Fruit fly (Drosophila melanogaster) whole organism, embryonic: ENCODE data around the gene Schip1.

ENCODE experiments used
- ATbp ChIP-seq: fragments of 200-800 bp; sonication (Bioruptor generic); optimal IDR thresholded peaks from 2 replicates; lab custom pipeline; 2017; ENCODE audit warnings: missing biosample characterization, mild to moderate bottlenecking, missing genetic modification characterization, missing genetic modification reagents
- Ada2b ChIP-seq: fragments of 200-800 bp; sonication (Bioruptor generic); IDR thresholded peaks from 2 replicates; pipeline ENCODE4 v1.3.6; 2022; ENCODE audit warnings: missing biosample characterization, missing genetic modification characterization
- B-H1 ChIP-seq: fragments of 200-800 bp; sonication (Bioruptor generic); IDR thresholded peaks from 3 replicates; pipeline ENCODE4 v1.3.6; 2022; ENCODE audit warnings: missing biosample characterization, missing genetic modification characterization
- Bgb ChIP-seq: fragments of 200-800 bp; sonication (Bioruptor generic); IDR thresholded peaks from 2 replicates; pipeline ENCODE4 v1.3.6; 2022; ENCODE audit warnings: missing biosample characterization, missing genetic modification characterization; ENCODE audit not compliant: partially characterized antibody
- CG10209 ChIP-seq: fragments of 200-800 bp; sonication (Bioruptor generic); optimal IDR thresholded peaks from 3 replicates; lab custom pipeline; 2017; ENCODE audit warnings: missing biosample characterization, mild to moderate bottlenecking, missing genetic modification characterization, missing genetic modification reagents
- CG11560 ChIP-seq: fragments of 200-800 bp; sonication (Bioruptor generic); IDR thresholded peaks from 3 replicates; pipeline ENCODE4 v1.3.6; 2022; ENCODE audit warnings: missing biosample characterization, missing genetic modification characterization
- CG11695 ChIP-seq: fragments of 200-800 bp; sonication (Bioruptor generic); IDR thresholded peaks from 3 replicates; pipeline ENCODE4 v1.3.6; 2022; ENCODE audit warnings: missing biosample characterization, missing genetic modification characterization
- CG12744 ChIP-seq: fragments of 200-800 bp; sonication (Bioruptor generic); optimal IDR thresholded peaks from 2 replicates; lab custom pipeline; 2016; ENCODE audit warnings: missing biosample characterization, missing genetic modification characterization
- CG2678 ChIP-seq: fragments of 200-800 bp; sonication (Bioruptor generic); optimal IDR thresholded peaks from 3 replicates; lab custom pipeline; 2019; ENCODE audit warnings: missing biosample characterization, mild to moderate bottlenecking, missing genetic modification characterization, moderate library complexity
- CG2712 ChIP-seq: fragments of 200-800 bp; optimal IDR thresholded peaks from 3 replicates; lab custom pipeline; 2019; ENCODE audit warnings: missing biosample characterization, mild to moderate bottlenecking, missing genetic modification characterization, moderate library complexity
- CG3995 ChIP-seq: fragments of 200-800 bp; sonication (Bioruptor generic); optimal IDR thresholded peaks from 3 replicates; lab custom pipeline; 2016; ENCODE audit warnings: missing biosample characterization, missing genetic modification characterization
- CG4404 ChIP-seq: fragments of 200-800 bp; sonication (Bioruptor generic); IDR thresholded peaks from 2 replicates; pipeline ENCODE4 v1.3.6; 2022; ENCODE audit warnings: missing biosample characterization, missing genetic modification characterization
- CG4424 ChIP-seq: fragments of 200-800 bp; sonication (Bioruptor generic); optimal IDR thresholded peaks from 3 replicates; lab custom pipeline; 2016; ENCODE audit warnings: missing biosample characterization, missing genetic modification characterization
- CG7271 ChIP-seq: fragments of 200-800 bp; sonication (Bioruptor generic); optimal IDR thresholded peaks from 2 replicates; lab custom pipeline; 2018; ENCODE audit warnings: missing biosample characterization, mild to moderate bottlenecking, missing genetic modification characterization, moderate library complexity
- CG7556 ChIP-seq: fragments of 200-800 bp; sonication (Bioruptor generic); optimal IDR thresholded peaks from 2 replicates; lab custom pipeline; 2017; ENCODE audit warnings: missing biosample characterization, mild to moderate bottlenecking, missing genetic modification characterization
- CG7839 ChIP-seq: fragments of 200-800 bp; sonication (Bioruptor generic); optimal IDR thresholded peaks from 3 replicates; lab custom pipeline; 2018; ENCODE audit warnings: missing biosample characterization, mild to moderate bottlenecking, missing genetic modification characterization, moderate library complexity
- CrebB ChIP-seq: fragments of 200-800 bp; sonication (Bioruptor generic); optimal IDR thresholded peaks from 3 replicates; lab custom pipeline; 2018; ENCODE audit warnings: missing biosample characterization, mild to moderate bottlenecking, missing genetic modification characterization
- Doc3 ChIP-seq: fragments of 200-800 bp; sonication (Bioruptor generic); IDR thresholded peaks from 3 replicates; pipeline ENCODE4 v1.3.6; 2022; ENCODE audit warnings: missing biosample characterization, missing genetic modification characterization; ENCODE audit not compliant: partially characterized antibody
- Drgx ChIP-seq: fragments of 200-800 bp; sonication (Bioruptor generic); IDR thresholded peaks from 2 replicates; pipeline ENCODE4 v1.3.6; 2022; ENCODE audit warnings: missing biosample characterization, missing genetic modification characterization
- Eip74EF ChIP-seq, 2 experiments: fragments of 200-800 bp in 1 of 2; fragments of >200 bp in 1 of 2; sonication (Bioruptor generic) in 1 of 2; optimal IDR thresholded peaks; 2 replicates each; lab custom pipeline; 2017 to 2019; ENCODE audit warnings: missing biosample characterization in 2 of 2, missing genetic modification characterization in 2 of 2, mild to moderate bottlenecking in 1 of 2, moderate library complexity in 1 of 2
- H15 ChIP-seq: fragments of 200-800 bp; sonication (Bioruptor generic); IDR thresholded peaks from 3 replicates; pipeline ENCODE4 v1.3.6; 2022; ENCODE audit warnings: missing biosample characterization, missing genetic modification characterization
- HLH3B ChIP-seq: fragments of 200-800 bp; sonication (Bioruptor generic); IDR thresholded peaks from 2 replicates; pipeline ENCODE4 v1.3.6; 2022; ENCODE audit warnings: missing biosample characterization, missing genetic modification characterization
- Hr51 ChIP-seq, 2 experiments: fragments of 200-800 bp; sonication (Bioruptor generic); optimal IDR thresholded peaks; 2 replicates in 1 of 2; 3 replicates in 1 of 2; lab custom pipeline; 2016 to 2018; ENCODE audit warnings: missing biosample characterization in 2 of 2, missing genetic modification characterization in 2 of 2, mild to moderate bottlenecking in 1 of 2, moderate library complexity in 1 of 2
- Lim3 ChIP-seq: fragments of 200-800 bp; sonication (Bioruptor generic); IDR thresholded peaks from 2 replicates; pipeline ENCODE4 v1.3.6; 2022; ENCODE audit warnings: missing biosample characterization, missing genetic modification characterization
- Ssrp ChIP-seq: fragments of 200-800 bp; sonication (Bioruptor generic); optimal IDR thresholded peaks from 2 replicates; lab custom pipeline; 2018; ENCODE audit warnings: missing biosample characterization, mild to moderate bottlenecking, missing genetic modification characterization, moderate library complexity
- Xbp1 ChIP-seq: fragments of 200-800 bp; sonication (Bioruptor generic); optimal IDR thresholded peaks from 3 replicates; lab custom pipeline; 2016; ENCODE audit warnings: missing biosample characterization, mild to moderate bottlenecking, missing genetic modification characterization
- bsh ChIP-seq, 2 experiments: fragments of 200-800 bp; sonication (Bioruptor generic); optimal IDR thresholded peaks; 2 replicates each; lab custom pipeline; 2017 to 2018; ENCODE audit warnings: mild to moderate bottlenecking in 2 of 2, missing biosample characterization in 2 of 2, missing genetic modification characterization in 2 of 2, moderate library complexity in 1 of 2
- chn ChIP-seq: fragments of 200-800 bp; sonication (Bioruptor generic); optimal IDR thresholded peaks from 2 replicates; lab custom pipeline; 2016; ENCODE audit warnings: missing biosample characterization, missing genetic modification characterization
- disco-r ChIP-seq: fragments of 200-800 bp; sonication (Bioruptor generic); optimal IDR thresholded peaks from 2 replicates; lab custom pipeline; 2016; ENCODE audit warnings: missing biosample characterization, missing genetic modification characterization
- dpn ChIP-seq, 2 experiments: fragments of 200-800 bp; sonication (Bioruptor generic); optimal IDR thresholded peaks; 3 replicates each; lab custom pipeline; 2016; ENCODE audit warnings: missing biosample characterization in 2 of 2, missing genetic modification characterization in 2 of 2
- en ChIP-seq: fragments of 200-800 bp; sonication (Bioruptor generic); optimal IDR thresholded peaks from 2 replicates; lab custom pipeline; 2016; ENCODE audit warnings: missing biosample characterization, missing genetic modification characterization
- ewg ChIP-seq: fragments of 200-800 bp; sonication (Bioruptor generic); optimal IDR thresholded peaks from 3 replicates; lab custom pipeline; 2017; ENCODE audit warnings: mild to moderate bottlenecking, missing biosample characterization, missing genetic modification reagents, missing genetic modification characterization
- fru ChIP-seq: fragments of >200 bp; optimal IDR thresholded peaks from 2 replicates; lab custom pipeline; 2017
- gro ChIP-seq: fragments of 200-800 bp; sonication (Bioruptor generic); optimal IDR thresholded peaks from 2 replicates; lab custom pipeline; 2016; ENCODE audit warnings: missing biosample characterization, missing genetic modification characterization
- gsb ChIP-seq: fragments of 200-800 bp; sonication (Bioruptor generic); IDR thresholded peaks from 2 replicates; pipeline ENCODE4 v1.3.6; 2022; ENCODE audit warnings: missing biosample characterization, missing genetic modification characterization
- gsb-n ChIP-seq: fragments of 200-800 bp; sonication (Bioruptor generic); optimal IDR thresholded peaks from 3 replicates; lab custom pipeline; 2018; ENCODE audit warnings: missing biosample characterization, mild to moderate bottlenecking, missing genetic modification characterization
- insv ChIP-seq, 2 experiments: fragments of 200-800 bp; sonication (Bioruptor generic); optimal IDR thresholded peaks; 3 replicates each; lab custom pipeline; 2016 to 2018; ENCODE audit warnings: missing biosample characterization in 2 of 2, missing genetic modification characterization in 2 of 2
- lab ChIP-seq: fragments of 200-800 bp; sonication (Bioruptor generic); optimal IDR thresholded peaks from 3 replicates; lab custom pipeline; 2017; ENCODE audit warnings: missing biosample characterization, missing genetic modification characterization, mild to moderate bottlenecking, moderate library complexity, missing genetic modification reagents
- lola ChIP-seq, 3 experiments: fragments of >200 bp in 2 of 3; fragments of 200-800 bp in 1 of 3; sonication (Bioruptor generic) in 1 of 3; optimal IDR thresholded peaks; 2 replicates each; lab custom pipeline; 2017 to 2019; ENCODE audit warnings: missing biosample characterization in 3 of 3, missing genetic modification characterization in 3 of 3, mild to moderate bottlenecking in 1 of 3, moderate library complexity in 1 of 3
- phol ChIP-seq: fragments of 200-800 bp; sonication (Bioruptor generic); optimal IDR thresholded peaks from 3 replicates; lab custom pipeline; 2018; ENCODE audit warnings: missing biosample characterization, mild to moderate bottlenecking, missing genetic modification characterization, moderate library complexity
- pros ChIP-seq: fragments of 200-800 bp; sonication (Bioruptor generic); optimal IDR thresholded peaks from 3 replicates; lab custom pipeline; 2019; ENCODE audit warnings: missing biosample characterization, mild to moderate bottlenecking, missing genetic modification characterization, moderate library complexity
- rib ChIP-seq: fragments of 200-800 bp; sonication (Bioruptor generic); IDR thresholded peaks from 2 replicates; pipeline ENCODE4 v1.3.6; 2022; ENCODE audit warnings: missing biosample characterization, missing genetic modification characterization
- row ChIP-seq: fragments of 200-800 bp; sonication (Bioruptor generic); IDR thresholded peaks from 3 replicates; pipeline ENCODE4 v1.3.6; 2022; ENCODE audit warnings: missing biosample characterization, missing genetic modification characterization
- schlank ChIP-seq: fragments of 200-800 bp; sonication (Bioruptor generic); optimal IDR thresholded peaks from 2 replicates; lab custom pipeline; 2018; ENCODE audit warnings: missing biosample characterization, mild to moderate bottlenecking, missing genetic modification characterization
- stwl ChIP-seq: fragments of 200-800 bp; sonication (Bioruptor generic); optimal IDR thresholded peaks from 3 replicates; lab custom pipeline; 2018; ENCODE audit warnings: missing biosample characterization, mild to moderate bottlenecking, missing genetic modification characterization, moderate library complexity
- sug ChIP-seq: fragments of 200-800 bp; optimal IDR thresholded peaks from 2 replicates; lab custom pipeline; 2019; ENCODE audit warnings: missing biosample characterization, mild to moderate bottlenecking, missing genetic modification characterization, moderate library complexity
- tx ChIP-seq: fragments of 200-800 bp; sonication (Bioruptor generic); optimal IDR thresholded peaks from 2 replicates; lab custom pipeline; 2016; ENCODE audit warnings: missing biosample characterization, missing genetic modification characterization
- vvl ChIP-seq: fragments of 200-800 bp; sonication (Bioruptor generic); IDR thresholded peaks from 2 replicates; pipeline ENCODE4 v1.3.6; 2022; ENCODE audit warnings: missing biosample characterization, missing genetic modification characterization

The Schip1 gene

dm6 chr2L:10375464-10376236 is 44.7 kb upstream of the Schip1 start, which contains the start of the genes CG33303 and dpr19 (continued):
- TF ChIP-seq disco-r (GFP tag; lab: Kevin White, UChicago) (no peak), CG2712 (peak; percentile 92), rib (no peak), phol (tag; lab: Kevin White, UChicago) (peak; percentile 90), HLH3B (GFP tag; lab: Robert Waterston, UW) (peak; percentile 38; the same call in 1 of the 2 replicates), CG10209 (GFP tag; lab: Kevin White, UChicago) (peak; percentile 66), dpn (GFP tag; optimal IDR thresholded peaks at IDR 0.05; lab: Kevin White, UChicago) (peak in 1 of 2 experiments; percentile 50), CG11560 (tag; lab: Robert Waterston, UW) (no peak), ewg (peak; percentile 31), sug (tag; lab: Kevin White, UChicago) (peak; percentile 79), gro (GFP tag; lab: Kevin White, UChicago) (peak; percentile 50), CG2678 (tag; lab: Kevin White, UChicago) (peak; percentile 90), row (peak; percentile 83), Drgx (GFP tag; lab: Robert Waterston, UW) (peak; percentile 41; the same call in 1 of the 2 replicates), schlank (tag; lab: Kevin White, UChicago) (peak; percentile 2), CG7839 (tag; lab: Kevin White, UChicago) (peak; percentile 83), CG7556 (GFP tag; lab: Kevin White, UChicago) (peak; percentile 80), insv (GFP tag; optimal IDR thresholded peaks at IDR 0.05; lab: Kevin White, UChicago) (peak in 1 of 2 experiments; percentile 30), Xbp1 (peak; percentile 76), en (GFP tag; lab: Kevin White, UChicago) (no peak), lab (GFP tag; lab: Kevin White, UChicago) (peak; percentile 81), CG4424 (GFP tag; lab: Kevin White, UChicago) (peak; percentile 71), ATbp (GFP tag; lab: Kevin White, UChicago) (peak; percentile 71), gsb (GFP tag; lab: Robert Waterston, UW) (no peak), CrebB (tag; lab: Kevin White, UChicago) (peak; percentile 29), vvl (GFP tag; lab: Robert Waterston, UW) (peak; percentile 83), pros (peak; percentile 26), Ada2b (GFP tag; lab: Robert Waterston, UW) (peak; percentile 42), CG3995 (GFP tag; lab: Kevin White, UChicago) (peak; percentile 48), Eip74EF (GFP tag; optimal IDR thresholded peaks at IDR 0.05; lab: Kevin White, UChicago) (peak in 1 of 2 experiments; percentile 79), lola (GFP tag; optimal IDR thresholded peaks at IDR 0.05; lab: Kevin White, UChicago) (peak in 1 of 3 experiments; percentile 77), CG7271 (tag; lab: Kevin White, UChicago) (peak; percentile 73), tx (GFP tag; lab: Kevin White, UChicago) (no peak), Bgb (GFP tag; lab: Robert Waterston, UW) (no peak), chn (GFP tag; lab: Kevin White, UChicago) (no peak), Doc3 (no peak), Ssrp (tag; lab: Kevin White, UChicago) (peak; percentile 77), Lim3 (GFP tag; lab: Robert Waterston, UW) (no peak), B-H1 (GFP tag; lab: Robert Waterston, UW) (peak; percentile 27; the same call in 1 of the 3 replicates), stwl (peak; percentile 45), Hr51 (GFP tag; optimal IDR thresholded peaks at IDR 0.05; lab: Kevin White, UChicago) (peak in 1 of 2 experiments; percentile 87), CG12744 (GFP tag; lab: Kevin White, UChicago) (no peak), CG11695 (peak; percentile 76), fru (lab: Kevin White, UChicago) (no peak), bsh (GFP tag; optimal IDR thresholded peaks at IDR 0.05; lab: Kevin White, UChicago) (peak in 1 of 2 experiments; percentile 83), CG4404 (GFP tag; lab: Robert Waterston, UW) (no peak), gsb-n (tag; lab: Kevin White, UChicago) (peak; percentile 82), H15 (GFP tag; lab: Robert Waterston, UW) (no peak)
